Fruit fly (Drosophila melanogaster): ENCODE data around the gene CG42762.

Gene CG42762

dm6 chr2L:8100489-8101352, 43.1 kb downstream of the CG42762 start (continued):
- peak; percentile 31 for TF ChIP-seq CG15601 (tag; optimal IDR thresholded peaks at IDR 0.05)
- 0 out of 3 replicates have a peak, but pooled peaks have one; percentile 4 for TF ChIP-seq so (GFP tag; IDR thresholded peaks at IDR 0.05)
- TF ChIP-seq cwo (GFP tag; optimal IDR thresholded peaks at IDR 0.05), result peak; percentile 76
- TF ChIP-seq CG2712 (tag; optimal IDR thresholded peaks at IDR 0.05), result peak; percentile 23
- TF ChIP-seq odd (GFP tag; optimal IDR thresholded peaks at IDR 0.05), result peak; percentile 32
- no peak for TF ChIP-seq hkb (optimal IDR thresholded peaks at IDR 0.05)
- TF ChIP-seq hkb (GFP tag; IDR thresholded peaks at IDR 0.05), result peak; percentile 31; the same call in 1 of the 2 replicates
- peak; percentile 37 for TF ChIP-seq CG12219 (GFP tag; optimal IDR thresholded peaks at IDR 0.05)
- no peak for TF ChIP-seq Nf-YA (GFP tag; IDR thresholded peaks at IDR 0.05)
- peak; percentile 12 for TF ChIP-seq CrebB (tag; optimal IDR thresholded peaks at IDR 0.05)
- no peak for TF ChIP-seq emc (GFP tag; optimal IDR thresholded peaks at IDR 0.05)
- peak; percentile 44 for TF ChIP-seq Hey (tag; optimal IDR thresholded peaks at IDR 0.05)
- TF ChIP-seq Stat92E (GFP tag; optimal IDR thresholded peaks at IDR 0.05), result peak in 1 of 3 experiments; percentile 62
- TF ChIP-seq org-1 (GFP tag; optimal IDR thresholded peaks at IDR 0.05), result peak; percentile 16
- peak; percentile 1 for TF ChIP-seq HHEX (GFP tag; optimal IDR thresholded peaks at IDR 0.05)
- peak; percentile 64 for TF ChIP-seq lab (GFP tag; optimal IDR thresholded peaks at IDR 0.05)
- no peak for TF ChIP-seq CG11456 (GFP tag; IDR thresholded peaks at IDR 0.05)
- no peak for TF ChIP-seq Trl (optimal IDR thresholded peaks at IDR 0.05)
- TF ChIP-seq Trl (GFP tag; optimal IDR thresholded peaks at IDR 0.05), result no peak
- TF ChIP-seq eve (GFP tag; optimal IDR thresholded peaks at IDR 0.05), result peak in 1 of 2 experiments; percentile 65
- TF ChIP-seq grn (GFP tag; optimal IDR thresholded peaks at IDR 0.05), result peak; percentile 81
- TF ChIP-seq pita (GFP tag; optimal IDR thresholded peaks at IDR 0.05), result no peak
- no peak for TF ChIP-seq CG30403 (GFP tag; optimal IDR thresholded peaks at IDR 0.05)
- peak; percentile 86 for TF ChIP-seq Deaf1 (tag; optimal IDR thresholded peaks at IDR 0.05)
- peak; percentile 67 for TF ChIP-seq salm (tag; optimal IDR thresholded peaks at IDR 0.05)
- TF ChIP-seq GATAe (GFP tag; conservative IDR thresholded peaks at IDR 0.05), result peak; percentile 89
- TF ChIP-seq cas (GFP tag; IDR thresholded peaks at IDR 0.05), result no peak
- TF ChIP-seq CG10209 (GFP tag; optimal IDR thresholded peaks at IDR 0.05), result no peak
- peak; percentile 23 for TF ChIP-seq Nf-YC (tag; optimal IDR thresholded peaks at IDR 0.05)
- TF ChIP-seq sd (tag; optimal IDR thresholded peaks at IDR 0.05), result peak; percentile 45
- peak; percentile 41 for TF ChIP-seq grau (tag; optimal IDR thresholded peaks at IDR 0.05)
- TF ChIP-seq Hr51 (GFP tag; optimal IDR thresholded peaks at IDR 0.05), result peak in 1 of 2 experiments; percentile 45
- peak; percentile 31; the same call in 1 of the 3 replicates for TF ChIP-seq CG17361 (GFP tag; IDR thresholded peaks at IDR 0.05)
- no peak for TF ChIP-seq BEAF-32 (GFP tag; optimal IDR thresholded peaks at IDR 0.05)
- TF ChIP-seq eyg (GFP tag; optimal IDR thresholded peaks at IDR 0.05), result no peak
- TF ChIP-seq Fer1 (GFP tag; optimal IDR thresholded peaks at IDR 0.05), result peak; percentile 11
- no peak for TF ChIP-seq CG10654 (GFP tag; optimal IDR thresholded peaks at IDR 0.05)
- no peak for TF ChIP-seq otp (GFP tag; IDR thresholded peaks at IDR 0.05)
- TF ChIP-seq CG17912 (GFP tag; optimal IDR thresholded peaks at IDR 0.05), result peak; percentile 0
- TF ChIP-seq tup (GFP tag; optimal IDR thresholded peaks at IDR 0.05), result no peak
- TF ChIP-seq caup (GFP tag; optimal IDR thresholded peaks at IDR 0.05; ENCODE audit: severe bottlenecking), result peak; percentile 63
- TF ChIP-seq CG12071 (GFP tag; optimal IDR thresholded peaks at IDR 0.05), result peak; percentile 20
- peak; percentile 44 for TF ChIP-seq lbe (GFP tag; optimal IDR thresholded peaks at IDR 0.05)
- peak; percentile 40 for TF ChIP-seq CG13296 (GFP tag; optimal IDR thresholded peaks at IDR 0.05)
- peak; percentile 8 for TF ChIP-seq fd3F (GFP tag; optimal IDR thresholded peaks at IDR 0.05)
- peak; percentile 25 for TF ChIP-seq CG15269 (tag; optimal IDR thresholded peaks at IDR 0.05)
- TF ChIP-seq Fer3 (tag; optimal IDR thresholded peaks at IDR 0.05), result peak; percentile 2
- TF ChIP-seq Meics (GFP tag; optimal IDR thresholded peaks at IDR 0.05), result peak; percentile 55
